Fruit fly (Drosophila melanogaster) Kc167 (cell line): ENCODE data around the gene CG3609.

ENCODE experiments used
- Myc ChIP-seq: fragments of >200 bp; optimal IDR thresholded peaks from 2 replicates; lab custom pipeline; 2017; ENCODE audit warnings: missing external identifiers
- Sin3A ChIP-seq: fragments of >200 bp; optimal IDR thresholded peaks from 2 replicates; lab custom pipeline; 2018; ENCODE audit warnings: missing external identifiers
- h ChIP-seq: fragments of >200 bp; optimal IDR thresholded peaks from 3 replicates; lab custom pipeline; 2018; ENCODE audit warnings: missing external identifiers
- insv ChIP-seq: fragments of >200 bp; optimal IDR thresholded peaks from 3 replicates; lab custom pipeline; 2018; ENCODE audit warnings: missing external identifiers
- psq ChIP-seq: fragments of >200 bp; optimal IDR thresholded peaks from 2 replicates; lab custom pipeline; 2017; ENCODE audit warnings: missing external identifiers
- ttk ChIP-seq: sonication (Bioruptor generic); optimal IDR thresholded peaks from 2 replicates; lab custom pipeline; 2017; ENCODE audit warnings: missing external identifiers

CG3609 gene

DNA sequence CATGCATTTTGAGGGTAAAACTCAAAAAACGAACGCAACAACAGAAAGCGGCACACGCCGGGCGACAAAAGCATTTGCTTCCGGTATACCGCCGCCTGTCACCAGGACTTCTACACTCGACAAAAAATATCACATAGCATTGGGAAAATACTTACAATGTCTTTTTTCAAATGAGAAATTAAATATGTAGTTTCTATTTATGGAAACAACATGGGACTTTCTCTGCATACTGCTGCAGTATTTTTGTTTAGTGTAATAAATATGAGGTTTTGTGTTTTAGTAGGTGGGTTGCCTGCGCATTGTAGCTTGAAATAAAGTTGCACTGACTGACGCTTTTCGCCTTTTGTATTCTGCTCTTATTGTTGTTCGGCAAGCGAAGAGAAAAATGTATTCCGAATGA lies 22.7 kb upstream of the CG3609 start:
- TF ChIP-seq psq (lab: Kevin White, UChicago) = no peak

DNA sequence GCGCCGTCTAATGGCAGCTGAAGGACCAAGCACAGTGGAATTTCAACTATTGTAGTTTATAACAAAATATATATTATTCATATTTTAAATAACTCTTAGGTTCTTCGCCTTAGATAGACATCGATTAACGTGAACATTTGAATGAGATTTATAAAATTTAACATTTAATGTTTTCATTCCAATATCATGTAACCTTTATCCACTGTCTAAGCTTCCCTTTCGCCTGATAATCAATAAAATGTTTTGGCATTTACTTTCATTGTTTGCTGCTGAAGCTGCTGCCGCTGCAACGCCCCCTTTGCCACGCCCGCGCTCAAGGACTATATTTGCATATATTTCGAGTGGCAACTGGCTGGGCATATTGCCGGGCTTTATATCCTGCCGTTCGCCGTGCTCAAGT lies 20.4 kb upstream of the CG3609 start:
- no peak for TF ChIP-seq Myc
- no peak for TF ChIP-seq ttk (lab: Kevin White, UChicago)
- TF ChIP-seq insv (lab: Kevin White, UChicago) = no peak
- no peak for TF ChIP-seq Sin3A (lab: Kevin White, UChicago)
- no peak for TF ChIP-seq psq (lab: Kevin White, UChicago)
- TF ChIP-seq h (lab: Kevin White, UChicago) = no peak

DNA sequence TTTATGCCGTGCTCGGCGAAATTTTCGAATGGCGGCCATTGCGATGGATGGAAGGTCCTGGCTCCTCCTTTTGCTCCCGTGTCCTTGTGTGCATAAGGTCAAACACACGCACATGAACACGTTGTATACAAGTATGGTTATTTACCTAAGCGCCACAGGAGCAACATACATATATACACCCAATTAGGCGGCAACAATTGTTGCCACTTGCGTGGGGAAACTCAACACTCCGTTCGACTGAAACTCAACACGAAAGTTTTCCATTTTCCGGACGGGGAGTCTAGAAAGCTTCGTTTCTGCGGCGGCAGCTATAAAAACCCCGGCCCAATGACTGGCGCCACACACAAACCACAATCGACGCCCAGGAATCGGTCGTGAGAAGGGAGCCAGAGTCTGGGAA lies 16.9 kb upstream of the CG3609 start, which contains the start of gene CG46448:
Gene CG46448, plus strand, starts transcription at position 340 of the 400 bp plus-strand sequence.
- TF ChIP-seq ttk (lab: Kevin White, UChicago) (no peak), h (lab: Kevin White, UChicago) (no peak), Myc (no peak), psq (lab: Kevin White, UChicago) (no peak), insv (lab: Kevin White, UChicago) (no peak), Sin3A (lab: Kevin White, UChicago) (no peak)

DNA sequence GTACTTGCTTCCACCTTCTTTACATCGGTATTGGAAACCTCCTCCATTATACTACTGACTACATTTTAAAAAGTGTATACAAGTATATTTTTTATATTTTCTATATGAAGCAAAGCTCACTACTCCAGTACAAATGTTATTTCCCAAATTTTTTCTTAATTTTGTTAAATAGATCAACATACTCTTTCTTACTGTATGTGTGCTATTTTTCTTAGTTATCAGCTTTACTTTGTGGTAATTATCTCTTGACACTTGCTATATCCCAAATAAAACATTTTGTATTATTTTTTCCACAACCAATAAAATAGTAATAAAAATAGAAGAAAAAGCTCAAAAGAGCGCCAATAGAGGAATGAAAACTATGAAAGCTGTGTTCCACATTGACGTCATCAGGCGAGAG lies 16.2 kb upstream of the CG3609 start, which contains the start of gene CG43750:
Gene CG43750, minus strand, starts transcription at position 101 of the 400 bp plus-strand sequence.
- no peak for TF ChIP-seq ttk (lab: Kevin White, UChicago)
- no peak for TF ChIP-seq h (lab: Kevin White, UChicago)
- TF ChIP-seq insv (lab: Kevin White, UChicago) = no peak
- no peak for TF ChIP-seq Myc
- no peak for TF ChIP-seq psq (lab: Kevin White, UChicago)
- TF ChIP-seq Sin3A (lab: Kevin White, UChicago) = no peak

DNA sequence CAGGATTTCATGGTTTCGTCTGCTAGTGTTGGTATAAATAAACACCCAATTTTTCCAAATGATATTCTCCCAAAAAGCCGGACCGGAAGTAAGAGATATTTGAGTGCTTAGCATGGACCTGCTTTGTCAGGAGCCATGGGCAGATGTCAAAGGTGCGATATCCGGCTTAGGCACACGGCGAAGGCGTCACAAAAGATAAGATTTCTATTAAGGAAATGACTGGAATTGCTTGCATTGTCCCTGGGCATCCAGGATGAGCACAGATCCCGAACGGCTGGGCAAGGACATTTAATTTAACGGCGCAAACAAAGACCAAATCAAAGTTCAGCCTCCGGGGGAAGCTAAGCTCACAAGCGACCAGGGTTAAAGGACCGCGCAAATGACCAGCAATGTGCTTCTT lies 11.3 kb upstream of the CG3609 start, which contains the start of gene CG3557:
Gene CG3557, minus strand, starts transcription at position 101 of the 400 bp plus-strand sequence.
- no peak for TF ChIP-seq Myc
- TF ChIP-seq insv (lab: Kevin White, UChicago) = no peak
- no peak for TF ChIP-seq Sin3A (lab: Kevin White, UChicago)
- TF ChIP-seq psq (lab: Kevin White, UChicago) = no peak
- TF ChIP-seq ttk (lab: Kevin White, UChicago) = no peak
- no peak for TF ChIP-seq h (lab: Kevin White, UChicago)

DNA sequence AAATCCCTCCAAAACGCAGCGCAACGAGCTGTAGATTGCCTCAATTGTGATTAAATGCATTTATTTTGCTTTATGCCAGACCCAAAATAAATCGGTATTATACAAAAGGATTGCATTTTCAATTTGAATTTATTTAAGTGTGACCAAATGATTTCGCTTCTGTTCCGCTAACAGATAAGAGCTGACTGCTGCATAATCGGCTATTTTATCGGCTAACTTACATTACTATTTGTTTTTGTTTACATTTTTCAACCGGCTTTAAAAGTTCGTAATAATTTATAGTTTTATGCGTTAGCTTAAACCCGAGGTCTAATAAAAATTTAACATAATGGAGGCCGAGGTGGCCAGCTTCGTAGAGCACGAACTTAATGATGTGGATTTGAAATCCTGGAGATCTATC lies 8.5 kb upstream of the CG3609 start, which contains the start of gene PIG-Wa:
Gene PIG-Wa, plus strand, starts transcription at position 232 of the 400 bp plus-strand sequence.
- no peak for TF ChIP-seq insv (lab: Kevin White, UChicago)
- TF ChIP-seq ttk (lab: Kevin White, UChicago) = no peak
- TF ChIP-seq psq (lab: Kevin White, UChicago) = no peak
- TF ChIP-seq h (lab: Kevin White, UChicago) = no peak
- TF ChIP-seq Sin3A (lab: Kevin White, UChicago) = no peak
- TF ChIP-seq Myc = no peak

DNA sequence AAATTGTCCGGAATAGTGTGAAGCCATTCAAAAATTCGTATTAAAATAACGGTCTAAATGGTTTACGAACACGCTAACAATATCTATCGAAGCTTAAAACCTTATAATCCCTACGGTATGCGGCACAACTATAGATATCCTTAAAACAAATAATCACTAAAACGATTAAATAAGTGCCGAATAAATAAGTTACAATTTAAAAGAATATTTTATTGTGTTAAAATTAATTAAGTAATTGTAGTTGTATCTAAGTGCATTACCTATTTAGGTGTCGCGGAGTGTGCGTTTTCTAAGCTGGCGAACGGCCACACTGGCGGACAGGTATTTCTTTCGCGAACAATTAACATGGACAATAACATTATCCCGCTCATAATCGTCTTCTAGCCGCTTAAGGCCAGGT lies 6.4 kb upstream of the CG3609 start, which contains the start of gene Eogt:
Gene Eogt, plus strand, starts transcription at position 293 of the 400 bp plus-strand sequence.
- TF ChIP-seq h (lab: Kevin White, UChicago) = no peak
- TF ChIP-seq ttk (lab: Kevin White, UChicago) = no peak
- TF ChIP-seq Sin3A (lab: Kevin White, UChicago) = no peak
- TF ChIP-seq Myc = no peak
- no peak for TF ChIP-seq insv (lab: Kevin White, UChicago)

DNA sequence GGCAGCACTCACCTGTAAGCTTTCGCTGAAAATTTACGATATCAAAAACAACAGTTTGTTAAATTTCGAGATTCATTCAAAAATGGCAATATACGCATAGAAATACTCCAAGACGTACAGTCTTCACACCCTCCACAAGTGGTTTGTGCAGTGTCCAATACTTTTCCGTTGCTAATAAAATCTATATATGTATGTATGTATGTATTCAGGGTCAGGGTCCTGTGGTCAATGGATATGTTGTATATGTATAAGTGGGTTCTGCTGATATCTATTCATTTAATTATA lies 1.9 kb upstream of the CG3609 start:
- TF ChIP-seq psq (lab: Kevin White, UChicago) (no peak), Myc (no peak), insv (lab: Kevin White, UChicago) (no peak), h (lab: Kevin White, UChicago) (no peak), Sin3A (lab: Kevin White, UChicago) (no peak), ttk (lab: Kevin White, UChicago) (no peak)

DNA sequence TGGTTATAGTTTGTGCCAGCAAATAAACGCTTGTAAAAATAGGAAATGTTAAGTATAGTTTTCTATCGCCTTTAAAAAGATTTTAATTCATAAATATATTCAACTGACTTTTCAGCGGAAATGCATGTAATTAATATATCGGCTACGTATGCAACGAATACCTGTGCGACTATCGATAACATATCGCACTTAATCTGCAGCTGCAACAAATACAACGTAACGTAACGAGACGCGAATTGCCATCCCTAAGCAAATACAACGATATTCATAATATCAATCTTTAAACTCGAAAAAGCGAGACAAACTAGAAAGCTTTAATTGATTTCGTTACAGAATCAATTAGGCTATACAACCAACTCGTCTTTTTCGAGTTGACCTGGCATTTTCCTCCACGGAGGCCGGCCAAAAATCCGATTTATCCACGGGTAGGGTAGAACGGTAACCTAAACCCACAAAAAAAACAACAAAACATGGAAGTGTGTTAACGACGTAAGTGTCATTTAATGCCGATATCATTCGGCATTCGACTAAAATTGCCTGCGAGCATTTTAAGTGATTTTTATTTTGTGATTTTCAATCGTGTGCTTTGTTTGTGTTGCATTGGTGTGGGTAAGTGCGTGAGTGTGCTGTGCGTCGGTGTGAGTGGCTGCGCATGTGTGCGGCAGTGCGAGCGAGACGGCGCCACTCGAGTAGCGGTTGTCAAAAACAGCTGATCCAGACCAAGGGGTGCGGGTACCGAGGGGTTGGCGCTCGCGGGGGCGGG lies 1.4 kb upstream of the CG3609 start, which contains the start of gene Atxn7:
Gene Atxn7, plus strand, starts transcription at position 187 of the 763 bp plus-strand sequence.
- TF ChIP-seq ttk (lab: Kevin White, UChicago) (no peak), h (lab: Kevin White, UChicago) (no peak), Sin3A (lab: Kevin White, UChicago) (no peak), insv (lab: Kevin White, UChicago) (no peak), psq (lab: Kevin White, UChicago) (no peak), Myc (no peak)

DNA sequence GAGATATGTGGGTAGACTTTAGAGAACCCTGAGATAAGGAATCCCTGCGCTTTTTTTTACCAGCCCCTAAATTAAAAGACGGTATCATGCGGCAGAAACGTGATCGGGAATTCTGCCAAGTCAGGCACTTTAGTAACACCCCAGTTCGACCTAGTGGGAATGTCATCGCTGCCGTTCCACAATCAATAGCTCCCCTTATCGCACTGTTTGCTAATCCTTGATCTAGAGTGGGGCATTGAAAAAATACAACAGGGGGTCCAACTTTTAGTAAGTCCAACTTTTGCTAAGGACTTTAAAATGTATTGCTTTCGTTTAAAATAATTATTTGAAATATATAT lies 2.3 kb downstream of the CG3609 start:
- no peak for TF ChIP-seq h (lab: Kevin White, UChicago)
- no peak for TF ChIP-seq psq (lab: Kevin White, UChicago)
- TF ChIP-seq insv (lab: Kevin White, UChicago) = no peak
- TF ChIP-seq ttk (lab: Kevin White, UChicago) = no peak
- TF ChIP-seq Sin3A (lab: Kevin White, UChicago) = no peak

DNA sequence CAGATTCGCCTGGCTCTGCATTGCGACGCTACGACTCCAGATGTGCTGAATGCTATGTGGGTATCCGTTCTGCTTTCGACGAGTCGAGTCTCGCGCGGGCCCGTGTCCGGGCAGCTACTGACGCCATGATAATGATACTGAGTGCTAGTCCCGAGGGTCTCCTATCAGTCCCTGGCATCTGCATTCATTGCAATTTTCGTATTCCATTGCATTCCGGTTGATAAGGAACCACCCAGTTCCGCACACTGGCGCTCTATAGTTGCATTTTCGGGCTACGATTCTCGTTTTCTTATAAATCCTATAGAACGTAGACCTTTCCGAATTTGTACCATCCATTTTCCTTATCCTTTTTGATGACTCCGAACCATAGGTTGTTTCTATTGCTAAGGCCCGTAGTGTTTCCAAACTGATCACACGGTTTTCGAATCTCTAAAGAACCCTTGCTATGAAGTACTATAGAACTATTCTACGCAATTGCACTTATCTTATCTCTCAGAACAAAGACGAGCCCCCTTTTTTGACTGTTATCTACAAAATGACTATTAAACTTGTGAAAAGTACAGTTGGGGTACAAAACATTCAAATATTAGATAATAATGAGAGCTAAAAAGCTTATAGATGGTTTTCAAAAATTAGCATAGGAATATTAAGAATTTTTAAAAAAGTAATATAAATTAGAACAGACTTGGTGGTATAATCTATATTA lies 2.9 kb downstream of the CG3609 start, which contains the start of gene CG3597:
Gene CG3597, minus strand, starts transcription at position 119 of the 706 bp plus-strand sequence.
- no peak for TF ChIP-seq h (lab: Kevin White, UChicago)
- TF ChIP-seq Sin3A (lab: Kevin White, UChicago) = no peak
- no peak for TF ChIP-seq ttk (lab: Kevin White, UChicago)
- no peak for TF ChIP-seq insv (lab: Kevin White, UChicago)
- TF ChIP-seq psq (lab: Kevin White, UChicago) = no peak
- TF ChIP-seq Myc = no peak
